Worm (Caenorhabditis elegans): ENCODE results near the gene Y7A5A.3.

Gene Y7A5A.3

DNA sequence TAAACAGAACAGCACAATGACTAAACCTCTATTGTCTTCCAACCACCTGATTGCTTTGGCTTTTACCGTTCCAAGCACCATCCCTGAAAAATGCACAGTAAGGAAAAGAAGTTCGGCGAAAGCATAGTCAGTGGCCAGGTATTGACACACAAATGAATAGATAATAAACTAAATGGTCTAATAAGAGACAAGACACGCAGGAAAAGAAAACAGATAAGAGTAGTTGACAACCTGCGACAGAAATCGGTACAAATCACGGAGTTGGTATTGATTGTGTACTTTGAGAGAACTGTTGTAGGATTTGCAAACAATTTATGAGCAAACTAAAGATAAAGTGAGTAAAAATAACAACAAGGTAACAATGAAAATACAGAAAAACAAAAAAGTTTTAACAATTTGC is 13.1 kb downstream of the Y7A5A.3 start, which contains the start of gene Y7A5A.1:
Gene Y7A5A.1 (minus strand): TSS at position 83 of the 400 bp plus-strand sequence.
- TF ChIP-seq unc-62 (GFP tag; optimal IDR thresholded peaks at IDR 0.05): no peak

DNA sequence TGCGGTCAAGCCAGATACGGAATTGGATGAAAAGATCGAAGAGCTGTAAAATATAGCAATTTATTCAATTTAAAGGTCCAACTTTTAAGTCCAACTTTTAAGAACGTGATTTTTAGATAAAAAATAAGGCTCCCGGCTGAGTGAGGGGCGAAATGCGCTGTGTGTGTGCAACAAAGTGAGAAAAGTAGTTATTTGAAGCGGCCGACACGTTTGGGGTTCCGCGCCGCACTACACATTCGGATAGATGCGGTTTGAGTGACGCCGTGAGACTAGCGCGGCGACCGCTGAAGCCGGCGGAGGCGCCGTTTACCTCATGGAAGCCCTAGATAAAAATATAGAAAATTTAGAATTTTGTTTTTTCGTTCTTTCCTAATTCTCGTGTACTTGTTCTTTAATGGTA is 13.7 kb downstream of the Y7A5A.3 start:
- TF ChIP-seq unc-62 (GFP tag; optimal IDR thresholded peaks at IDR 0.05): no peak

DNA sequence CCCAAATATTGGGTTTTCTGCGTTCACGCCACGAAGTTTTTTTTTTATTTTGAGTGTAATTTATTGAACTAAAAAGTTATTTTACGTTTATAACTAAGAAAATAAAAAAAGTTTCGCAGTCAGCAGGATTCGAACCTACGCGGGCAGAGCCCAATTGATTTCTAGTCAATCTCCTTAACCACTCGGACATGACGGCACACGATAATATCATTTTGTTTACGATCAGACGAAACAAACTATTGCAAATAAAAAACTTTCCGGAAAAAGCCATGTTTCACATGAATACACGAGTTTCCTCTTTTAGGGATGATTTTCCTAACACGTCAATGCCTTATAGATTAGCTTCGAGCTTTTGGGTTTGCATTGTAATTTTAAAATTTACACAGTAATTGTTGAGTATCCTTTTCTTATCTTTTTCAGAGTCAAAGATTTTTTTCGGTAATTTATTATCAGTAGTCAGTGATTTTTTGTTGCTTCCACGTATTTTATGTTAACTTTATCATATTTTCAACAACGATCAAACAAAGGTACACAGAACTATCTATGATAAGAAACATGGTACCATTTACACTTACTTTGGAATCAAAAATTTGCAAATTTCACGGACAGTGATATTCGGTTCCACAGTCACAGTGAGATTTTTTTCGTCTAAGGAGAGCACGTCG is 14.4 kb downstream of the Y7A5A.3 start:
- TF ChIP-seq unc-62 (GFP tag; optimal IDR thresholded peaks at IDR 0.05): no peak

ce11 chrX:15768532-15768931 is 15.9 kb downstream of the Y7A5A.3 start:
- TF ChIP-seq unc-62 (GFP tag; optimal IDR thresholded peaks at IDR 0.05): no peak

DNA sequence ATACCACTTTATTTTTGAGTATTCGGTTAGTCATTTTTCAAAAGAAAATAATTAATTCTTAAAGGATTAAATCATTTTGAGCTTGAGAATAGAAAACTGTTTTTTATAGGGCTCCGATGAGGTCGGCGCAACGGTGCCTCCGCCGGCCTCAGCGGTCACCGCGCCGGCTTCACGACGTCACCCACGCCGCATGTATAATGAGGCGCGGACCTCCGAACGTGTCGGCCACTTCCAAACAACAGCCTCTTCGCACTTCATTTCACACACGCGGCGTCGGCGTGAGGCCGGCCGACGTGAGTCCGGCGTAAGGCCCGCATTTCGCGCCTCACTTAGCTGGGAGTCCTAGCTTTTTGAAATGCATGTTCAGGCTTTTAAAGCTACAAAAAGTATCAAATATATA is 17.6 kb downstream of the Y7A5A.3 start:
- TF ChIP-seq unc-62 (GFP tag; optimal IDR thresholded peaks at IDR 0.05): no peak

DNA sequence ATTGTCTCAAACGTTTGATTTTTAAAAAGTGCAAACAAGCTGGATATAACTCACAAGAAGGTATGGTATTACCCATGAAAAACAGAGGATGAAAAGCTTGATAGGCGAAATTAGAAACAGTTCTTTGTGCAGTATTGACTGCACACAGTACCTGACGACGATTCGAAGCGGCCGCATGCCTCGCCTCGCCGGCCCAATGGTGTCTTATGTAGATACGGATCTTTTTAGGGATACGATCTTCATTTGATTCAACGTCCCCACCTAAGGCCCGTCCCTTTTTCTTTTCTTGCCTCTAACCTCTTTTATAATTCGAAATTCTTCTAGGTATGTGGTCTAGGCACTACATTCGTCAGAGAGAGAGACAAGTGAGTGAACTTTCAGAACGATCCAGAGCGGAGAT is 18.3 kb downstream of the Y7A5A.3 start, which contains the start of gene bus-17:
Gene bus-17 (minus strand): TSS at position 208 of the 400 bp plus-strand sequence.
- no peak for TF ChIP-seq unc-62 (GFP tag; optimal IDR thresholded peaks at IDR 0.05)

- no peak for TF ChIP-seq unc-62 (GFP tag; optimal IDR thresholded peaks at IDR 0.05)
Observed at ce11 chrX:15759222-15759621, 25.2 kb downstream of the Y7A5A.3 start.

- TF ChIP-seq unc-62 (GFP tag; optimal IDR thresholded peaks at IDR 0.05): no peak
Observed at ce11 chrX:15757169-15757568, 27.3 kb downstream of the Y7A5A.3 start, which contains the start of gene wrt-4. Gene wrt-4, minus strand, starts transcription at chrX:15757269.

DNA sequence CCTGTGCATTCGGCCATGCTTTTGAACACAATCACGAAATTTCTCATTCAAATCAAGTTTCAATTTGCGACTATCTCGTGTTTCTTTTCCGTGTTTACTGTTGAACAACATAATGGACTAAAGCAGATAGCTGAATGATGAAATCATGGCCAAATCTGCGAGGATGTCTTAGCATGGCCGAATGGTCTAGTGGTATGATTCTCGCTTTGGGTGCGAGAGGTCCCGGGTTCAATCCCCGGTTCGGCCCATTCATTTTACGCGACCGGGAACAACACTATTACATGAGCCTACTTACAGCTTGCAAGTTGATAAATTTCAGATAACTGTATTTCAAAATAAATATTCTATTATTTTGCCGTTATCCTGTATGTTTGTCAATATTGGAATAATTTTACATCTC is 33.2 kb downstream of the Y7A5A.3 start:
- no peak for TF ChIP-seq unc-62 (GFP tag; optimal IDR thresholded peaks at IDR 0.05)

DNA sequence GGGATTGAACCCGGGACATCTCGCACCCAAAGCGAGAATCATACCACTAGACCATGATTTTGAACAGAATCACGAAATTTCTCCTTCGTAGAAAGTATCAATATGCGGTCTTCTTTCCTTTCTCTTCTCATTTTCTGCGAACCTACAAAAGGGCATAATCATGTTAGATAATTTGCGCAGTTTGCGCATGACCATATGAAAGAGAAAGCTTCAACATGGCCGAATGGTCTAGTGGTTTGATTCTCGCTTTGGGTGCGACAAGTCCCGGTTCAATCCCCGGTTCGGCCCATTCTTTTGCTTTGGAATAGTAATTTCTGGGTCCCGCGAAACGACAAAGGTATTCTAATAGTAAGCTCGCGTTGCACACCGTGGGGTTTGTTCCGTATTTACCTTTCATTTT is 36.7 kb downstream of the Y7A5A.3 start:
- TF ChIP-seq unc-62 (GFP tag; optimal IDR thresholded peaks at IDR 0.05): no peak

DNA sequence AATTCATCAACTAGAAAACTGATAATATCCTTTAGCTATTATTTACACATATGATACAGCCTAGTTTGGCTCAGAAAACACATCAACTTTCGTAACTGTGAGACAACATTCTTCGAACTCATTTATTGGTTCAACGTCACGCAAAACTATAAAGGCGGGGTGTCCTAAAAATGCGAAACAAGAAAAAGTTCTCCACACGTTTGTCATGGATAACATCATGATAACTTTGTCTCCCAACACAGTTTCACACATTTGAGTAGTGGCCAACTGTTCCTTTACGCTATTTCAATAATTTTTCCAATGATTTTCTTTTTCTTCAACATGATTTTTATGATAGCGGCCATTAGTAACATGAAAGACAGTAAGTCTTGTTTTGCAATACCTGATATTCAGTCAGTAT is 37.8 kb downstream of the Y7A5A.3 start, which contains the start of gene srxa-9:
Gene srxa-9 (plus strand): TSS at position 301 of the 400 bp plus-strand sequence.
- no peak for TF ChIP-seq unc-62 (GFP tag; optimal IDR thresholded peaks at IDR 0.05)

ce11 chrX:15742310-15742709 is 42.2 kb downstream of the Y7A5A.3 start, which contains the start of gene nhr-255:
Gene nhr-255, plus strand, starts transcription at chrX:15742610.
- TF ChIP-seq unc-62 (GFP tag; optimal IDR thresholded peaks at IDR 0.05): no peak

DNA sequence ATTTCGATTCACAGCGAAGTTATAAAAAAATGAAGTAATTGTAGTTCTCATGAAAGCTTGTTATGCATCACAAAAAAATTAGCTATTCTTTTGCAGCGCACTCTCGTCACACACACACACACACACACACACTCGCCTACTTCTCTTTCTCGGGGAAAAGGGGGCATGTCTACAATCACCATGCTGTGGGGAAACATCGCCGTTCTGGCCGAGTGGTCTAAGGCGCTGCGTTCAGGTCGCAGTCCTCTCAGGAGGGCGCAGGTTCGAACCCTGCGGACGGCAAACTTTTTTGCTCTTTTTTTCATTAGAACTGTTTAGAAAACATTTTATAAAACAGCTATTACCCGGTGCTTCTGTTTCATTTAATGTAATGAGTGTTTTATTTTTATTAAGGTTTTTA is 42.6 kb downstream of the Y7A5A.3 start:
- TF ChIP-seq unc-62 (GFP tag; optimal IDR thresholded peaks at IDR 0.05): no peak

DNA sequence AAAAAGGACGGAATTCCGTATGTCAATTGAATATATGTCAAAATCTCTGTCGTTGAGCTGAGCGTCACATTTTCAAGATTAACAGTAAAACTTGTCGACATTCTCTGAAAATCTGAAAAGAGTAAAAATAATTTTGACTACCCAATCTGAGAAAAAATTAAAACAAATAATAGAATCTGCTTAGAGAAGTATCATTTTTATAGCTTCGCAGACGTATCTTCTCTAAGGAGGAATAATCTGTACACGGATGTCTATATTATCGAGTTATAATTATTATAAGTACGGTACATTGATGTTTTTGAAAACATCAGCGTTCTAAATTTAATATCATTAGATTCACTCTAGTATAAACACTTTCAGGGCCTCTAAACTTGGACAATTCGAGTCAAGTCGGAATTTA is 43.9 kb downstream of the Y7A5A.3 start, which contains the start of gene srg-64:
Gene srg-64 (minus strand): TSS at position 101 of the 400 bp plus-strand sequence.
- no peak for TF ChIP-seq unc-62 (GFP tag; optimal IDR thresholded peaks at IDR 0.05)

DNA sequence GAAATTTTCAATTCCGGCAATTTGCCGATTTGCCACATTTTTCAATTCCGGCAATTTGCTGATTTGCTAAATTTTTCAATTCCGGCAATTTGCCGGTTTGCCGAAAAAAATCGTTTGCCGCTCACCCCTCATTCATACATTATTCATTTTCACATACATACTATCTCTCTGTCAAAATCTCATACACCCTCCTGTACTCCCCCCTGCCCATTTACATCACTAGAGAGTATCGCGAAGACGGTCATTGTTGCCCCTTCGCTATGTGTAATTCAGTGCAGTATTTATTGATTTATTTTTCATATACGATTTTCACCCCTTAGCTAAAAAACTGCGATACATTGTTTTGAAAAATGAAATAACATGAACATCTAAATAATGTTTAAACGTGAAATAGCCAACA is 48.1 kb downstream of the Y7A5A.3 start:
- no peak for TF ChIP-seq unc-62 (GFP tag; optimal IDR thresholded peaks at IDR 0.05)

Data from whole organism, dauer.